Worm (Caenorhabditis elegans) whole organism, L4/young adult: Measurements from ENCODE around the gene srbc-68.

Source experiments
- W03F9.2 ChIP-seq: fragments of 150-350 bp; optimal IDR thresholded peaks from 2 replicates; lab custom pipeline; 2014; ENCODE audit warnings: missing biosample characterization, missing genetic modification characterization
- dao-5 ChIP-seq: sonication (generic microtip); optimal IDR thresholded peaks from 2 replicates; lab custom pipeline; 2016; ENCODE audit warnings: missing genotype, missing genetic modification characterization, moderate library complexity, missing compliant biosample characterization

DNA sequence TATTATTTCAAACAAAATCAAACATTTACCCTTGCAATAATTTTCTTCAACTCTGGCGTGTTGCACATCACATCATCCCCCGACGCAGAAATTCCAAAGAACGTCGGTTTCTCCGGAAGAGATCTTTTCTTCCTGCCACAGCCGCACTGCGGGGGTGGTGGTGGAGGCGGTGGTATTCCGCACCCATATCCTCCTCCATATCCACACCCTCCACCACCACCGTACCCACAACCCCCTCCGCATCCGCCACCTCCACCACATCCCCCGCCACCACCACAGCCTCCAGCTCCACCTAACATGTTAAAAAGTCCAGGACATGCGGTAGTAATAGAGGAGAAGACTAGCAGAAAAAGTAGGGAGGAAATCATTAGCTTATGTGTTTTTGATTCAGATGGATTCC lies 8.5 kb upstream of the srbc-68 start, which contains the start of gene grl-29:
- no peak for TF ChIP-seq W03F9.2 (tag; lab: Kevin White, UChicago)
- TF ChIP-seq dao-5, result no peak
